Fruit fly (Drosophila melanogaster) whole organism, prepupa: ENCODE measurements around the gene Eig71Eh.
A peak's percentile ranks its signal among the peaks of the same experiment; 100 is the strongest.

Source experiments
- CG10669 ChIP-seq: fragments of 200-800 bp; sonication (Bioruptor generic); optimal IDR thresholded peaks from 3 replicates; lab custom pipeline; 2018; ENCODE audit warnings: missing biosample characterization, mild to moderate bottlenecking, missing genetic modification characterization, moderate library complexity
- CG11294 ChIP-seq: fragments of 200-800 bp; sonication (Bioruptor generic); IDR thresholded peaks from 2 replicates; pipeline ENCODE4 v1.3.6; 2022; ENCODE audit warnings: missing biosample characterization, missing genetic modification characterization
- CG11762 ChIP-seq: fragments of 200-800 bp; sonication (Bioruptor generic); optimal IDR thresholded peaks from 3 replicates; lab custom pipeline; 2016; ENCODE audit warnings: missing biosample characterization, missing genetic modification characterization; ENCODE audit not compliant: insufficient read depth
- CG15336 ChIP-seq: fragments of 200-800 bp; sonication (Bioruptor generic); IDR thresholded peaks from 2 replicates; pipeline ENCODE4 v1.3.6; 2022; ENCODE audit warnings: missing biosample characterization, missing genetic modification characterization
- CG1621 ChIP-seq: fragments of 200-800 bp; sonication (Bioruptor generic); optimal IDR thresholded peaks from 3 replicates; lab custom pipeline; 2018; ENCODE audit warnings: missing biosample characterization, mild to moderate bottlenecking, missing genetic modification characterization
- CG32006 ChIP-seq: fragments of 200-800 bp; sonication (Bioruptor generic); optimal IDR thresholded peaks from 3 replicates; lab custom pipeline; 2017; ENCODE audit warnings: missing biosample characterization, mild to moderate bottlenecking, missing genetic modification characterization
- CG3919 ChIP-seq: fragments of 200-800 bp; sonication (Bioruptor generic); optimal IDR thresholded peaks from 3 replicates; lab custom pipeline; 2016; ENCODE audit warnings: missing biosample characterization, missing genetic modification characterization
- CG4318 ChIP-seq: fragments of 200-800 bp; sonication (Bioruptor generic); optimal IDR thresholded peaks from 3 replicates; lab custom pipeline; 2017; ENCODE audit warnings: missing biosample characterization, mild to moderate bottlenecking, missing genetic modification characterization
- CG6163 ChIP-seq: fragments of 200-800 bp; sonication (Bioruptor generic); IDR thresholded peaks from 3 replicates; pipeline ENCODE4 v1.3.6; 2022; ENCODE audit warnings: missing biosample characterization, missing genetic modification characterization
- CG6276 ChIP-seq: fragments of 200-800 bp; sonication (Bioruptor generic); optimal IDR thresholded peaks from 2 replicates; lab custom pipeline; 2017; ENCODE audit warnings: missing biosample characterization, mild to moderate bottlenecking, missing genetic modification characterization
- CG6808 ChIP-seq: fragments of 200-800 bp; sonication (Bioruptor generic); optimal IDR thresholded peaks from 3 replicates; lab custom pipeline; 2017; ENCODE audit warnings: missing biosample characterization, missing genetic modification characterization, mild to moderate bottlenecking, moderate library complexity, missing genetic modification reagents
- CG8119 ChIP-seq: fragments of 200-800 bp; sonication (Bioruptor generic); IDR thresholded peaks from 3 replicates; pipeline ENCODE4 v1.3.6; 2022; ENCODE audit warnings: missing biosample characterization, missing genetic modification characterization
- CG8632 ChIP-seq: fragments of 200-800 bp; sonication (Bioruptor generic); optimal IDR thresholded peaks from 3 replicates; lab custom pipeline; 2016; ENCODE audit warnings: missing biosample characterization, missing genetic modification characterization
- CG9139 ChIP-seq: fragments of 200-800 bp; sonication (Bioruptor generic); optimal IDR thresholded peaks from 3 replicates; lab custom pipeline; 2017; ENCODE audit warnings: missing biosample characterization, mild to moderate bottlenecking, missing genetic modification characterization
- Eip93F ChIP-seq: fragments of 200-800 bp; sonication (Bioruptor generic); optimal IDR thresholded peaks from 2 replicates; lab custom pipeline; 2016; ENCODE audit warnings: missing biosample characterization, mild to moderate bottlenecking, missing genetic modification characterization
- Gug ChIP-seq: fragments of 200-800 bp; sonication (Bioruptor generic); IDR thresholded peaks from 2 replicates; pipeline ENCODE4 v1.3.6; 2022; ENCODE audit warnings: missing biosample characterization, missing genetic modification characterization
- Hr38 ChIP-seq: sonication (Bioruptor generic); optimal IDR thresholded peaks from 2 replicates; lab custom pipeline; 2016; ENCODE audit warnings: missing biosample characterization, missing genetic modification characterization
- Hr39 ChIP-seq: fragments of 200-800 bp; sonication (Bioruptor generic); optimal IDR thresholded peaks from 2 replicates; lab custom pipeline; 2016; ENCODE audit warnings: missing biosample characterization, missing genetic modification characterization
- Hr4 ChIP-seq: fragments of 200-800 bp; sonication (Bioruptor generic); optimal IDR thresholded peaks from 3 replicates; lab custom pipeline; 2016; ENCODE audit warnings: missing biosample characterization, missing genetic modification characterization
- Met ChIP-seq: fragments of 200-800 bp; sonication (Bioruptor generic); optimal IDR thresholded peaks from 3 replicates; lab custom pipeline; 2016; ENCODE audit warnings: missing biosample characterization, missing genetic modification characterization
- OdsH ChIP-seq: fragments of 200-800 bp; sonication (Bioruptor generic); optimal IDR thresholded peaks from 3 replicates; lab custom pipeline; 2016; ENCODE audit warnings: missing biosample characterization, missing genetic modification characterization
- Smox ChIP-seq: fragments of 200-800 bp; sonication (Bioruptor generic); optimal IDR thresholded peaks from 3 replicates; lab custom pipeline; 2016; ENCODE audit warnings: missing biosample characterization, missing genetic modification characterization
- Sox15 ChIP-seq: fragments of 200-800 bp; sonication (Bioruptor generic); optimal IDR thresholded peaks from 3 replicates; lab custom pipeline; 2016; ENCODE audit warnings: missing biosample characterization, missing genetic modification characterization
- achi ChIP-seq: fragments of 200-800 bp; sonication (Bioruptor generic); optimal IDR thresholded peaks from 3 replicates; lab custom pipeline; 2016; ENCODE audit warnings: missing biosample characterization, missing genetic modification characterization
- cyc ChIP-seq: fragments of 200-800 bp; sonication (Bioruptor generic); optimal IDR thresholded peaks from 3 replicates; lab custom pipeline; 2016; ENCODE audit warnings: missing biosample characterization, missing genetic modification characterization
- dac ChIP-seq: fragments of 200-800 bp; sonication (Bioruptor generic); optimal IDR thresholded peaks from 2 replicates; lab custom pipeline; 2017; ENCODE audit warnings: missing biosample characterization, mild to moderate bottlenecking, missing genetic modification characterization
- fd85E ChIP-seq: fragments of 200-800 bp; sonication (Bioruptor generic); optimal IDR thresholded peaks from 3 replicates; lab custom pipeline; 2016; ENCODE audit warnings: missing biosample characterization, missing genetic modification characterization
- fkh ChIP-seq: fragments of 200-800 bp; sonication (Bioruptor generic); optimal IDR thresholded peaks from 3 replicates; lab custom pipeline; 2017; ENCODE audit warnings: missing biosample characterization, mild to moderate bottlenecking, missing genetic modification characterization, moderate library complexity
- lz ChIP-seq: fragments of 200-800 bp; sonication (Bioruptor generic); optimal IDR thresholded peaks from 3 replicates; lab custom pipeline; 2016; ENCODE audit warnings: missing biosample characterization, missing genetic modification characterization
- net ChIP-seq: fragments of 200-800 bp; sonication (Bioruptor generic); optimal IDR thresholded peaks from 3 replicates; lab custom pipeline; 2016; ENCODE audit warnings: missing biosample characterization, missing genetic modification characterization
- pdm3 ChIP-seq: fragments of 200-800 bp; sonication (Bioruptor generic); optimal IDR thresholded peaks from 3 replicates; lab custom pipeline; 2016; ENCODE audit warnings: missing biosample characterization, missing genetic modification characterization
- vri ChIP-seq: fragments of 200-800 bp; sonication (Bioruptor generic); optimal IDR thresholded peaks from 3 replicates; lab custom pipeline; 2016; ENCODE audit warnings: missing biosample characterization, mild to moderate bottlenecking, missing genetic modification characterization

The Eig71Eh gene

dm6 chr3L:15692794-15693532 lies 33.7 kb upstream of the Eig71Eh start (continued):
- no peak for TF ChIP-seq CG1621 (tag; lab: Kevin White, UChicago)
- 0 out of 2 replicates have a peak, but pooled peaks have one; percentile 8 for TF ChIP-seq CG15336 (GFP tag; lab: Robert Waterston, UW)
- TF ChIP-seq CG6163 (GFP tag; lab: Robert Waterston, UW): no peak
- no peak for TF ChIP-seq Hr38
- TF ChIP-seq vri (GFP tag; lab: Kevin White, UChicago): no peak
- no peak for TF ChIP-seq Eip93F (GFP tag; lab: Kevin White, UChicago)
- TF ChIP-seq CG6808 (GFP tag; lab: Kevin White, UChicago): no peak
- peak; percentile 11 for TF ChIP-seq cyc (GFP tag; lab: Kevin White, UChicago)
- no peak for TF ChIP-seq fkh (GFP tag; lab: Kevin White, UChicago)
- TF ChIP-seq Met (GFP tag; lab: Kevin White, UChicago): no peak
- TF ChIP-seq CG11294: no peak
- TF ChIP-seq pdm3 (GFP tag; lab: Kevin White, UChicago): peak; percentile 36
- peak; percentile 22 for TF ChIP-seq Sox15
- peak; percentile 41 for TF ChIP-seq CG6276 (GFP tag; lab: Kevin White, UChicago)
- TF ChIP-seq Smox (GFP tag; lab: Kevin White, UChicago): peak; percentile 13
- peak; percentile 1 for TF ChIP-seq Hr39
- TF ChIP-seq CG8119 (GFP tag; lab: Robert Waterston, UW): no peak
- no peak for TF ChIP-seq net (GFP tag; lab: Kevin White, UChicago)
- TF ChIP-seq lz (GFP tag; lab: Kevin White, UChicago): no peak
- TF ChIP-seq dac: no peak
- peak; percentile 56 for TF ChIP-seq CG8632 (GFP tag; lab: Kevin White, UChicago)
- peak; percentile 56 for TF ChIP-seq OdsH (GFP tag; lab: Kevin White, UChicago)
- peak; percentile 14; the same call in 1 of the 2 replicates for TF ChIP-seq Gug (GFP tag; lab: Robert Waterston, UW)

DNA sequence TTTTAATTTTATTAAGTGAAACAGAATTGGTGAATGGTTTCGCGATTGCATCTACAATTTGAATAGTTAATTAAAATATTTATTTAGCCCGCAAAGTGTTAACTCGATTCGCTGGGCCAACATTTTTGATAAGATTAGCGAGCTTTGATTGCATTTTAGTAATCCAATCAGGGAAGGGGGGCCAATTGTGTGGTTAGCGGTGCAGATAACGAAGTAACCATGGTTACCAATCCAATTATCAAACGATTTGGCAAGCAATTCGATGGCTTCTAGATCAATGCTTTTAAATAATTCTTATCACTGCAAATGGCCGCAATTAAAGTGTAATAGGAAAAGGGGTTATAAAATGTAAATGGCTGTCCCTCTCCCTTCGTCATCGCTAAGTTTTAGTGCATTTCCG lies 33.1 kb upstream of the Eig71Eh start:
- TF ChIP-seq CG10669 (GFP tag; lab: Kevin White, UChicago) (no peak), CG8632 (GFP tag; lab: Kevin White, UChicago) (no peak), CG32006 (GFP tag; lab: Kevin White, UChicago) (no peak), lz (GFP tag; lab: Kevin White, UChicago) (no peak), CG1621 (tag; lab: Kevin White, UChicago) (no peak), CG6276 (GFP tag; lab: Kevin White, UChicago) (no peak), CG3919 (GFP tag; lab: Kevin White, UChicago) (no peak), Hr4 (GFP tag; lab: Kevin White, UChicago) (no peak), CG11762 (GFP tag; lab: Kevin White, UChicago) (no peak), vri (GFP tag; lab: Kevin White, UChicago) (no peak), net (GFP tag; lab: Kevin White, UChicago) (no peak), fd85E (GFP tag; lab: Kevin White, UChicago) (no peak), achi (GFP tag; lab: Kevin White, UChicago) (no peak), CG11294 (no peak), CG9139 (GFP tag; lab: Kevin White, UChicago) (no peak)

dm6 chr3L:15691968-15692367 lies 32.7 kb upstream of the Eig71Eh start, which contains the start of gene CG34451:
CG34451 (minus strand) TSS chr3L:15692068.
- TF ChIP-seq CG1621 (tag; lab: Kevin White, UChicago) (no peak), vri (GFP tag; lab: Kevin White, UChicago) (no peak), cyc (GFP tag; lab: Kevin White, UChicago) (no peak), CG4318 (GFP tag; lab: Kevin White, UChicago) (no peak), CG6276 (GFP tag; lab: Kevin White, UChicago) (no peak)
